Fruit fly (Drosophila melanogaster): ENCODE measurements around the gene Flo2.

The Flo2 gene

DNA sequence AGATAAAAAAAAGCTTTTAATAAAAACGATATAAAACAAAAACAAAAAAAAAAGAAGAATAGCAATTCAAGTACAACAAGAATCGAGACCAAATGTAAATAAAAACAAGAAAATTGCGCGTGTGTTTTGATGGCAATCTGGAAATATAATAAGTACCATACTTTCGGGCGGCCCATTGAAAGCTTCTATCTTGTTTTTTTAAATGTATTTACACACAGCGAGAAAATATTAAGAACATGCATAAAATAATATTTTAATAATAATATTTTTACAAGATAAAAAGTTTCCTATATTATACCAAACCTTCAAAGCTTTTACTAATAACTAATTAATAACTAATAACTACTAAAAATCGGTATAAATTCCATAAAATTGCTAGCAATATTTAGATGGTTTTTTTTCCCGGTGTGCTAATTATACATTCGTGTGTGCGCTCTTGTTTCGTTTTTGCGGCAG lies 1.3 kb downstream of the Flo2 start (continued):
- TF ChIP-seq CG12942 (GFP tag; optimal IDR thresholded peaks at IDR 0.05): no peak
- no peak for TF ChIP-seq jing (GFP tag; optimal IDR thresholded peaks at IDR 0.05)
- TF ChIP-seq otp (GFP tag; IDR thresholded peaks at IDR 0.05): no peak
- no peak for TF ChIP-seq ase (GFP tag; IDR thresholded peaks at IDR 0.05)
- no peak for TF ChIP-seq CG12155 (GFP tag; optimal IDR thresholded peaks at IDR 0.05)
- TF ChIP-seq CG15696 (tag; optimal IDR thresholded peaks at IDR 0.05): no peak
- no peak for TF ChIP-seq ATbp (GFP tag; optimal IDR thresholded peaks at IDR 0.05)
- TF ChIP-seq fd96Cb (tag; optimal IDR thresholded peaks at IDR 0.05): peak; percentile 55
- no peak for TF ChIP-seq CG42726 (GFP tag; IDR thresholded peaks at IDR 0.05; ENCODE audit: partially characterized antibody)
- 0 out of 2 replicates have a peak, but pooled peaks have one; percentile 22 for TF ChIP-seq CG14014 (GFP tag; IDR thresholded peaks at IDR 0.05)
- no peak for TF ChIP-seq CG2889 (GFP tag; IDR thresholded peaks at IDR 0.05)
- no peak for TF ChIP-seq bab2 (GFP tag; optimal IDR thresholded peaks at IDR 0.05)
- TF ChIP-seq CG1792 (GFP tag; optimal IDR thresholded peaks at IDR 0.05): no peak
- no peak for TF ChIP-seq CG4282 (GFP tag; optimal IDR thresholded peaks at IDR 0.05)
- TF ChIP-seq CG15073 (GFP tag; optimal IDR thresholded peaks at IDR 0.05): no peak
- no peak for TF ChIP-seq sug (tag; optimal IDR thresholded peaks at IDR 0.05)
- TF ChIP-seq exex (tag; optimal IDR thresholded peaks at IDR 0.05): no peak
- no peak for TF ChIP-seq NfI (GFP tag; optimal IDR thresholded peaks at IDR 0.05)
- no peak for TF ChIP-seq Neu2 (GFP tag; optimal IDR thresholded peaks at IDR 0.05; ENCODE audit: borderline replicate concordance)
- no peak for TF ChIP-seq run (tag; optimal IDR thresholded peaks at IDR 0.05)
- TF ChIP-seq CG13624 (GFP tag; optimal IDR thresholded peaks at IDR 0.05): no peak
- TF ChIP-seq Ets97D (GFP tag; optimal IDR thresholded peaks at IDR 0.05): no peak
- 0 out of 2 replicates have a peak, but pooled peaks have one; percentile 23 for TF ChIP-seq E2f2 (GFP tag; IDR thresholded peaks at IDR 0.05)
- TF ChIP-seq CG10321 (GFP tag; IDR thresholded peaks at IDR 0.05): no peak
- TF ChIP-seq CG14860 (GFP tag; IDR thresholded peaks at IDR 0.05; ENCODE audit: partially characterized antibody): no peak
- TF ChIP-seq slp2 (GFP tag; optimal IDR thresholded peaks at IDR 0.05): no peak
- no peak for TF ChIP-seq pfk (GFP tag; optimal IDR thresholded peaks at IDR 0.05)
- no peak for TF ChIP-seq NC2α (GFP tag; optimal IDR thresholded peaks at IDR 0.05)
- TF ChIP-seq Nf-YA (GFP tag; IDR thresholded peaks at IDR 0.05): no peak
- no peak for TF ChIP-seq chinmo (GFP tag; IDR thresholded peaks at IDR 0.05; ENCODE audit: partially characterized antibody)
- no peak for TF ChIP-seq Nf-YC (tag; optimal IDR thresholded peaks at IDR 0.05)
- no peak for TF ChIP-seq CG11247 (GFP tag; IDR thresholded peaks at IDR 0.05)
- TF ChIP-seq gfzf (GFP tag; optimal IDR thresholded peaks at IDR 0.05): no peak
- peak; percentile 70 for TF ChIP-seq gsb-n (tag; optimal IDR thresholded peaks at IDR 0.05)
- TF ChIP-seq CG8089 (GFP tag; optimal IDR thresholded peaks at IDR 0.05): no peak
- no peak for TF ChIP-seq bigmax (GFP tag; optimal IDR thresholded peaks at IDR 0.05)
- TF ChIP-seq gce (GFP tag; IDR thresholded peaks at IDR 0.05): no peak
- no peak for TF ChIP-seq CG7745 (tag; optimal IDR thresholded peaks at IDR 0.05)
- 0 out of 2 replicates have a peak, but pooled peaks have one; percentile 23 for TF ChIP-seq HLH3B (GFP tag; IDR thresholded peaks at IDR 0.05)
- no peak for TF ChIP-seq CG7372 (GFP tag; IDR thresholded peaks at IDR 0.05)
- peak; percentile 43 for TF ChIP-seq CG8388 (GFP tag; optimal IDR thresholded peaks at IDR 0.05)
- no peak for TF ChIP-seq CG8281 (tag; optimal IDR thresholded peaks at IDR 0.05)
- TF ChIP-seq CG33557 (GFP tag; optimal IDR thresholded peaks at IDR 0.05): no peak
- TF ChIP-seq CG7556 (GFP tag; optimal IDR thresholded peaks at IDR 0.05): peak; percentile 56
- peak; percentile 38 for TF ChIP-seq az2 (GFP tag; optimal IDR thresholded peaks at IDR 0.05)
- TF ChIP-seq tgo (GFP tag; IDR thresholded peaks at IDR 0.05): peak; percentile 56; the same call in 2 of the 3 replicates
- TF ChIP-seq lola (GFP tag; optimal IDR thresholded peaks at IDR 0.05): peak in 1 of 3 experiments; percentile 34
- TF ChIP-seq Gsc (GFP tag; IDR thresholded peaks at IDR 0.05): no peak
- TF ChIP-seq Dip3 (GFP tag; optimal IDR thresholded peaks at IDR 0.05): no peak
- no peak for TF ChIP-seq CG1024 (GFP tag; IDR thresholded peaks at IDR 0.05)
- no peak for TF ChIP-seq da (GFP tag; optimal IDR thresholded peaks at IDR 0.05)
